Fruit fly (Drosophila melanogaster) whole organism, embryonic: ENCODE measurements around the gene CG43731.

Experiments
- Abd-B ChIP-seq: fragments of 200-800 bp; sonication (Bioruptor generic); optimal IDR thresholded peaks from 2 replicates; lab custom pipeline; 2018; ENCODE audit warnings: missing biosample characterization, mild to moderate bottlenecking, missing genetic modification characterization, moderate library complexity
- Antp ChIP-seq: fragments of 200-800 bp; sonication (Bioruptor generic); optimal IDR thresholded peaks from 3 replicates; lab custom pipeline; 2016; ENCODE audit warnings: missing biosample characterization, missing genetic modification characterization
- Awh ChIP-seq: fragments of 200-800 bp; sonication (Bioruptor generic); IDR thresholded peaks from 2 replicates; pipeline ENCODE4, ENCODE4 v1.3.6; 2022; ENCODE audit warnings: missing biosample characterization, missing genetic modification characterization
- BEAF-32 ChIP-seq: fragments of 200-800 bp; sonication (Bioruptor generic); optimal IDR thresholded peaks from 3 replicates; lab custom pipeline; 2017; ENCODE audit warnings: missing biosample characterization, missing genetic modification characterization, mild to moderate bottlenecking, moderate library complexity, missing genetic modification reagents
- CG10209 ChIP-seq: fragments of 200-800 bp; sonication (Bioruptor generic); optimal IDR thresholded peaks from 3 replicates; lab custom pipeline; 2017; ENCODE audit warnings: missing biosample characterization, mild to moderate bottlenecking, missing genetic modification characterization, missing genetic modification reagents
- CG10543 ChIP-seq: fragments of 200-800 bp; sonication (Bioruptor generic); optimal IDR thresholded peaks from 3 replicates; lab custom pipeline; 2017; ENCODE audit warnings: missing biosample characterization, mild to moderate bottlenecking, missing genetic modification characterization, moderate library complexity
- CG11398 ChIP-seq: fragments of 200-800 bp; sonication (Bioruptor generic); optimal IDR thresholded peaks from 2 replicates; lab custom pipeline; 2016; ENCODE audit warnings: missing biosample characterization, missing genetic modification characterization
- CG12299 ChIP-seq: fragments of 200-800 bp; sonication (Bioruptor generic); optimal IDR thresholded peaks from 2 replicates; lab custom pipeline; 2018; ENCODE audit warnings: missing biosample characterization, mild to moderate bottlenecking, missing genetic modification characterization
- CG13296 ChIP-seq: fragments of 200-800 bp; sonication (Bioruptor generic); optimal IDR thresholded peaks from 3 replicates; lab custom pipeline; 2018; ENCODE audit warnings: missing biosample characterization, mild to moderate bottlenecking, missing genetic modification characterization
- CG14050 ChIP-seq: fragments of 200-800 bp; sonication (Bioruptor generic); IDR thresholded peaks from 3 replicates; pipeline ENCODE4 v1.3.6; 2022; ENCODE audit warnings: missing biosample characterization, missing genetic modification characterization
- CG15073 ChIP-seq: fragments of 200-800 bp; sonication (Bioruptor generic); optimal IDR thresholded peaks from 2 replicates; lab custom pipeline; 2016; ENCODE audit warnings: missing biosample characterization, missing genetic modification characterization
- CG16779 ChIP-seq: fragments of 200-800 bp; sonication (Bioruptor generic); IDR thresholded peaks from 2 replicates; pipeline ENCODE4 v1.3.6; 2022; ENCODE audit warnings: missing biosample characterization, missing genetic modification characterization
- CG17361 ChIP-seq: fragments of 200-800 bp; sonication (Bioruptor generic); IDR thresholded peaks from 3 replicates; pipeline ENCODE4 v1.3.6; 2022; ENCODE audit warnings: missing biosample characterization, missing genetic modification characterization
- CG32532 ChIP-seq: fragments of 200-800 bp; sonication (Bioruptor generic); IDR thresholded peaks from 2 replicates; pipeline ENCODE4 v1.3.6; 2022; ENCODE audit warnings: missing biosample characterization, missing genetic modification characterization
- CG32772 ChIP-seq: fragments of 200-800 bp; sonication (Bioruptor generic); IDR thresholded peaks from 2 replicates; pipeline ENCODE4 v1.3.6; 2022; ENCODE audit warnings: missing biosample characterization, missing genetic modification characterization
- CG8089 ChIP-seq: fragments of 200-800 bp; sonication (Bioruptor generic); optimal IDR thresholded peaks from 3 replicates; lab custom pipeline; 2016; ENCODE audit warnings: missing biosample characterization, missing genetic modification characterization
- CG8944 ChIP-seq: fragments of 200-800 bp; sonication (Bioruptor generic); optimal IDR thresholded peaks from 3 replicates; lab custom pipeline; 2016; ENCODE audit warnings: missing biosample characterization, missing genetic modification characterization
- CG9797 ChIP-seq: fragments of 200-800 bp; sonication (Bioruptor generic); optimal IDR thresholded peaks from 3 replicates; lab custom pipeline; 2018; ENCODE audit warnings: missing biosample characterization, mild to moderate bottlenecking, missing genetic modification characterization
- CHES-1-like ChIP-seq: fragments of 200-800 bp; sonication (Bioruptor generic); optimal IDR thresholded peaks from 2 replicates; lab custom pipeline; 2016; ENCODE audit warnings: missing biosample characterization, missing genetic modification characterization
- Doc2 ChIP-seq: fragments of 200-800 bp; sonication (Bioruptor generic); IDR thresholded peaks from 2 replicates; pipeline ENCODE4 v1.3.6; 2022; ENCODE audit warnings: missing biosample characterization, missing genetic modification characterization
- Drgx ChIP-seq: fragments of 200-800 bp; sonication (Bioruptor generic); IDR thresholded peaks from 2 replicates; pipeline ENCODE4 v1.3.6; 2022; ENCODE audit warnings: missing biosample characterization, missing genetic modification characterization
- Ets65A ChIP-seq: fragments of 200-800 bp; sonication (Bioruptor generic); peaks from one replicate; lab custom pipeline; 2016; ENCODE audit warnings: missing biosample characterization, missing genetic modification characterization
- Hr51 ChIP-seq, 2 experiments: fragments of 200-800 bp; sonication (Bioruptor generic); optimal IDR thresholded peaks; 2 replicates in 1 of 2; 3 replicates in 1 of 2; lab custom pipeline; 2016 to 2018; ENCODE audit warnings: missing biosample characterization in 2 of 2, missing genetic modification characterization in 2 of 2, mild to moderate bottlenecking in 1 of 2, moderate library complexity in 1 of 2
- Jarid2 ChIP-seq: fragments of 200-800 bp; sonication (Bioruptor generic); optimal IDR thresholded peaks from 3 replicates; lab custom pipeline; 2017; ENCODE audit warnings: mild to moderate bottlenecking, missing biosample characterization, missing genetic modification reagents, missing genetic modification characterization
- Lhr ChIP-seq: fragments of 200-800 bp; sonication (Bioruptor generic); optimal IDR thresholded peaks from 3 replicates; lab custom pipeline; 2017; ENCODE audit warnings: mild to moderate bottlenecking, missing biosample characterization, missing genetic modification reagents, missing genetic modification characterization
- Mad ChIP-seq: fragments of 200-800 bp; sonication (Bioruptor generic); optimal IDR thresholded peaks from 2 replicates; lab custom pipeline; 2016; ENCODE audit warnings: missing biosample characterization, missing genetic modification characterization
- Mrtf ChIP-seq: fragments of 200-800 bp; sonication (Bioruptor generic); IDR thresholded peaks from 3 replicates; pipeline ENCODE4 v1.3.6; 2022; ENCODE audit warnings: missing biosample characterization, missing genetic modification characterization
- Neu2 ChIP-seq: fragments of 200-800 bp; sonication (Bioruptor generic); optimal IDR thresholded peaks from 3 replicates; lab custom pipeline; 2016; ENCODE audit warnings: missing biosample characterization, missing genetic modification characterization, borderline replicate concordance
- Nf-YA ChIP-seq: fragments of 200-800 bp; sonication (Bioruptor generic); IDR thresholded peaks from 2 replicates; pipeline ENCODE4 v1.3.6; 2022; ENCODE audit warnings: missing biosample characterization, missing genetic modification characterization
- Optix ChIP-seq: fragments of 200-800 bp; sonication (Bioruptor generic); IDR thresholded peaks from 3 replicates; pipeline ENCODE4 v1.3.6; 2022; ENCODE audit warnings: missing biosample characterization, missing genetic modification characterization
- Sox100B ChIP-seq: fragments of 200-800 bp; sonication (Bioruptor generic); optimal IDR thresholded peaks from 3 replicates; lab custom pipeline; 2018; ENCODE audit warnings: missing biosample characterization, mild to moderate bottlenecking, missing genetic modification characterization
- abd-A ChIP-seq: fragments of 200-800 bp; sonication (Bioruptor generic); optimal IDR thresholded peaks from 3 replicates; lab custom pipeline; 2019; ENCODE audit warnings: missing biosample characterization, mild to moderate bottlenecking, missing genetic modification characterization, moderate library complexity
- ap ChIP-seq: fragments of 200-800 bp; sonication (Bioruptor generic); IDR thresholded peaks from 2 replicates; pipeline ENCODE4 v1.3.6; 2022; ENCODE audit warnings: missing biosample characterization, missing genetic modification characterization
- dan ChIP-seq: fragments of 200-800 bp; sonication (Bioruptor generic); IDR thresholded peaks from 2 replicates; pipeline ENCODE4 v1.3.6; 2022; ENCODE audit warnings: missing biosample characterization, missing genetic modification characterization
- danr ChIP-seq: fragments of 200-800 bp; sonication (Bioruptor generic); IDR thresholded peaks from 2 replicates; pipeline ENCODE4 v1.3.6; 2022; ENCODE audit warnings: missing biosample characterization, missing genetic modification characterization
- dimm ChIP-seq: fragments of 200-800 bp; sonication (Bioruptor generic); IDR thresholded peaks from 2 replicates; pipeline ENCODE4 v1.3.6; 2022; ENCODE audit warnings: missing biosample characterization, missing genetic modification characterization
- emc ChIP-seq: fragments of 200-800 bp; sonication (Bioruptor generic); optimal IDR thresholded peaks from 2 replicates; lab custom pipeline; 2016; ENCODE audit warnings: missing biosample characterization, missing genetic modification characterization
- grn ChIP-seq: fragments of 200-800 bp; sonication (Bioruptor generic); optimal IDR thresholded peaks from 3 replicates; lab custom pipeline; 2017; ENCODE audit warnings: missing biosample characterization, missing genetic modification characterization
- gsb-n ChIP-seq: fragments of 200-800 bp; sonication (Bioruptor generic); optimal IDR thresholded peaks from 3 replicates; lab custom pipeline; 2018; ENCODE audit warnings: missing biosample characterization, mild to moderate bottlenecking, missing genetic modification characterization
- hb ChIP-seq: fragments of 200-800 bp; sonication (Bioruptor generic); IDR thresholded peaks from 3 replicates; pipeline ENCODE4 v1.3.6; 2022; ENCODE audit warnings: missing biosample characterization, missing genetic modification characterization; ENCODE audit not compliant: partially characterized antibody
- mirr ChIP-seq: fragments of 200-800 bp; sonication (Bioruptor generic); optimal IDR thresholded peaks from 3 replicates; lab custom pipeline; 2018; ENCODE audit warnings: missing biosample characterization, mild to moderate bottlenecking, missing genetic modification characterization
- mld ChIP-seq: fragments of 200-800 bp; sonication (Bioruptor generic); IDR thresholded peaks from 3 replicates; pipeline ENCODE4 v1.3.6; 2022; ENCODE audit warnings: missing biosample characterization, missing genetic modification characterization; ENCODE audit not compliant: partially characterized antibody
- onecut ChIP-seq: fragments of 200-800 bp; sonication (Bioruptor generic); IDR thresholded peaks from 2 replicates; pipeline ENCODE4 v1.3.6; 2022; ENCODE audit warnings: missing biosample characterization, missing genetic modification characterization
- peb ChIP-seq: fragments of 200-800 bp; sonication (Bioruptor generic); IDR thresholded peaks from 2 replicates; pipeline ENCODE4 v1.3.6; 2022; ENCODE audit warnings: missing biosample characterization, missing genetic modification characterization
- phol ChIP-seq: fragments of 200-800 bp; sonication (Bioruptor generic); optimal IDR thresholded peaks from 3 replicates; lab custom pipeline; 2018; ENCODE audit warnings: missing biosample characterization, mild to moderate bottlenecking, missing genetic modification characterization, moderate library complexity
- pzg ChIP-seq: fragments of 200-800 bp; sonication (Bioruptor generic); optimal IDR thresholded peaks from 3 replicates; lab custom pipeline; 2018; ENCODE audit warnings: missing biosample characterization, mild to moderate bottlenecking, missing genetic modification characterization, moderate library complexity
- slp2 ChIP-seq: fragments of 200-800 bp; sonication (Bioruptor generic); optimal IDR thresholded peaks from 2 replicates; lab custom pipeline; 2016; ENCODE audit warnings: missing biosample characterization, missing genetic modification characterization
- sr ChIP-seq: fragments of 200-800 bp; sonication (Bioruptor generic); IDR thresholded peaks from 3 replicates; pipeline ENCODE4 v1.3.6; 2022; ENCODE audit warnings: missing biosample characterization, missing genetic modification characterization
- tgo ChIP-seq: fragments of 200-800 bp; sonication (Bioruptor generic); IDR thresholded peaks from 3 replicates; pipeline ENCODE4 v1.3.6; 2022; ENCODE audit warnings: missing biosample characterization, missing genetic modification characterization
- zfh2 ChIP-seq: fragments of 200-800 bp; sonication (Bioruptor generic); optimal IDR thresholded peaks from 2 replicates; lab custom pipeline; 2016; ENCODE audit warnings: missing biosample characterization, missing genetic modification characterization

CG43731 gene

dm6 chr2L:19131905-19132402, 30.1 kb downstream of the CG43731 start, which contains the start of the genes AsnRS and DCTN6-p27 (continued):
- TF ChIP-seq dan (GFP tag; lab: Robert Waterston, UW) (no peak), CG11398 (no peak), CHES-1-like (GFP tag; lab: Kevin White, UChicago) (peak; percentile 36), emc (GFP tag; lab: Kevin White, UChicago) (peak; percentile 21), CG16779 (GFP tag; lab: Robert Waterston, UW) (peak; percentile 40; the same call in 1 of the 2 replicates), abd-A (no peak), Ets65A (peak; percentile 81), onecut (peak; percentile 48; the same call in 1 of the 2 replicates), Doc2 (GFP tag; lab: Robert Waterston, UW) (no peak), CG32772 (GFP tag; lab: Robert Waterston, UW) (0 out of 2 replicates have a peak, but pooled peaks have one; percentile 19), CG15073 (GFP tag; lab: Kevin White, UChicago) (no peak), pzg (GFP tag; lab: Kevin White, UChicago) (peak; percentile 56), Hr51 (GFP tag; optimal IDR thresholded peaks at IDR 0.05; lab: Kevin White, UChicago) (peak; percentile 46 to 65), sr (GFP tag; lab: Robert Waterston, UW) (0 out of 3 replicates have a peak, but pooled peaks have one; percentile 25), CG9797 (GFP tag; lab: Kevin White, UChicago) (peak; percentile 6), mirr (peak; percentile 55), Drgx (GFP tag; lab: Robert Waterston, UW) (0 out of 2 replicates have a peak, but pooled peaks have one; percentile 38), CG14050 (GFP tag; lab: Robert Waterston, UW) (peak; percentile 31; the same call in 2 of the 3 replicates), Abd-B (peak; percentile 65), Optix (GFP tag; lab: Robert Waterston, UW) (no peak), Neu2 (GFP tag; lab: Kevin White, UChicago) (no peak), Nf-YA (GFP tag; lab: Robert Waterston, UW) (no peak; the same call in 1 of the 2 replicates), Mad (peak; percentile 59), ap (GFP tag; lab: Robert Waterston, UW) (no peak; the same call in 1 of the 2 replicates), Antp (GFP tag; lab: Kevin White, UChicago) (peak; percentile 40), grn (GFP tag; lab: Kevin White, UChicago) (no peak), mld (GFP tag; lab: Robert Waterston, UW) (peak; percentile 4; the same call in 1 of the 3 replicates), peb (GFP tag; lab: Robert Waterston, UW) (no peak), slp2 (peak; percentile 23), dimm (GFP tag; lab: Robert Waterston, UW) (no peak), CG17361 (GFP tag; lab: Robert Waterston, UW) (peak; percentile 75; the same call in 2 of the 3 replicates), Awh (GFP tag; lab: Robert Waterston, UW) (no peak; the same call in 1 of the 2 replicates), gsb-n (tag; lab: Kevin White, UChicago) (peak; percentile 51), zfh2 (GFP tag; lab: Kevin White, UChicago) (peak; percentile 79), Mrtf (peak; percentile 60; the same call in 1 of the 3 replicates), danr (GFP tag; lab: Robert Waterston, UW) (no peak), CG13296 (GFP tag; lab: Kevin White, UChicago) (peak; percentile 74), BEAF-32 (GFP tag; lab: Kevin White, UChicago) (peak; percentile 87), CG8944 (peak; percentile 23), phol (tag; lab: Kevin White, UChicago) (peak; percentile 76), CG32532 (GFP tag; lab: Robert Waterston, UW) (peak; percentile 80), hb (GFP tag; lab: Robert Waterston, UW) (peak; percentile 80; the same call in 1 of the 3 replicates), CG12299 (tag; lab: Kevin White, UChicago) (peak; percentile 25), Sox100B (no peak), tgo (GFP tag; lab: Robert Waterston, UW) (peak; percentile 55), Lhr (peak; percentile 19), CG8089 (GFP tag; lab: Kevin White, UChicago) (peak; percentile 10), CG10209 (GFP tag; lab: Kevin White, UChicago) (peak; percentile 58), CG10543 (GFP tag; lab: Kevin White, UChicago) (peak; percentile 82), Jarid2 (GFP tag; lab: Kevin White, UChicago) (peak; percentile 12)
